Worm (Caenorhabditis elegans) whole organism, L2 larva: ENCODE results near the gene F08B12.11.
A peak's percentile ranks its signal among the peaks of the same experiment; 100 is the strongest.

Experiments used
- C34F6.9 ChIP-seq: fragments of 150-350 bp; optimal IDR thresholded peaks from 2 replicates; lab custom pipeline; 2014; ENCODE audit warnings: missing biosample characterization, missing genetic modification characterization
- F13H6.1 ChIP-seq: sonication (generic microtip); optimal IDR thresholded peaks from 2 replicates; lab custom pipeline; 2016; ENCODE audit warnings: missing genetic modification characterization, missing compliant biosample characterization
- R02D3.7 ChIP-seq: fragments of 150-350 bp; optimal IDR thresholded peaks from 2 replicates; lab custom pipeline; 2014; ENCODE audit warnings: missing biosample characterization, missing genetic modification characterization
- Y55F3AM.14 ChIP-seq: fragments of 200-800 bp; sonication (Bioruptor generic); optimal IDR thresholded peaks from 2 replicates; lab custom pipeline; 2018; ENCODE audit warnings: mild to moderate bottlenecking, missing genetic modification characterization, missing compliant biosample characterization
- ZK546.5 ChIP-seq: sonication (generic microtip); optimal IDR thresholded peaks from 2 replicates; lab custom pipeline; 2017; ENCODE audit warnings: missing biosample characterization, missing genetic modification characterization
- alr-1 ChIP-seq: fragments of 150-350 bp; optimal IDR thresholded peaks from 2 replicates; lab custom pipeline; 2014; ENCODE audit warnings: missing biosample characterization, missing genetic modification characterization
- ama-1 ChIP-seq: fragments of 150-350 bp; optimal IDR thresholded peaks from 2 replicates; lab custom pipeline; 2018; ENCODE audit warnings: inconsistent platforms
- blmp-1 ChIP-seq: sonication (generic microtip); optimal IDR thresholded peaks from 2 replicates; lab custom pipeline; 2017; ENCODE audit warnings: missing genetic modification characterization, mild to moderate bottlenecking, missing compliant biosample characterization, antibody characterized with exemption, moderate library complexity; ENCODE audit not compliant: insufficient read depth
- ceh-16 ChIP-seq: fragments of 150-350 bp; optimal IDR thresholded peaks from 2 replicates; lab custom pipeline; 2014; ENCODE audit warnings: missing biosample characterization, missing genetic modification characterization
- crh-2 ChIP-seq: sonication (generic microtip); optimal IDR thresholded peaks from 2 replicates; lab custom pipeline; 2017; ENCODE audit warnings: missing biosample characterization, missing genetic modification characterization
- dmd-4 ChIP-seq: sonication (generic microtip); optimal IDR thresholded peaks from 2 replicates; lab custom pipeline; 2017; ENCODE audit warnings: missing biosample characterization, missing genetic modification characterization
- egl-27 ChIP-seq: sonication (generic microtip); optimal IDR thresholded peaks from 3 replicates; lab custom pipeline; 2017; ENCODE audit warnings: missing biosample characterization, missing genetic modification reagents, missing genetic modification characterization
- elt-1 ChIP-seq: fragments of 150-350 bp; optimal IDR thresholded peaks from 2 replicates; lab custom pipeline; 2014; ENCODE audit warnings: missing biosample characterization, missing genetic modification characterization
- elt-3 ChIP-seq: sonication (generic microtip); optimal IDR thresholded peaks from 2 replicates; lab custom pipeline; 2017; ENCODE audit warnings: missing biosample characterization, missing genetic modification characterization
- fos-1 ChIP-seq: fragments of 150-350 bp; optimal IDR thresholded peaks from 2 replicates; lab custom pipeline; 2014; ENCODE audit warnings: missing biosample characterization, missing genetic modification characterization
- gmeb-1 ChIP-seq: fragments of 150-350 bp; optimal IDR thresholded peaks from 2 replicates; lab custom pipeline; 2014; ENCODE audit warnings: missing biosample characterization, missing genetic modification characterization
- lin-11 ChIP-seq: fragments of 150-350 bp; sonication (generic microtip); optimal IDR thresholded peaks from 2 replicates; lab custom pipeline; 2014; ENCODE audit warnings: missing biosample characterization, missing genetic modification characterization, inconsistent platforms, mixed read lengths
- lin-13 ChIP-seq: fragments of 150-350 bp; optimal IDR thresholded peaks from 2 replicates; lab custom pipeline; 2014; ENCODE audit warnings: missing biosample characterization, missing genetic modification reagents, missing genetic modification characterization
- lin-39 ChIP-seq: fragments of 150-350 bp; optimal IDR thresholded peaks from 2 replicates; lab custom pipeline; 2014; ENCODE audit warnings: missing biosample characterization, missing genetic modification reagents, missing genetic modification characterization
- lsy-2 ChIP-seq, 2 experiments: fragments of 150-350 bp in 1 of 2; sonication (generic microtip) in 1 of 2; optimal IDR thresholded peaks; 2 replicates each; lab custom pipeline; 2014 to 2017; ENCODE audit warnings: missing biosample characterization in 2 of 2, missing genetic modification characterization in 2 of 2
- mab-5 ChIP-seq: fragments of 150-350 bp; optimal IDR thresholded peaks from 2 replicates; lab custom pipeline; 2014; ENCODE audit warnings: missing biosample characterization, missing genetic modification characterization
- nhr-10 ChIP-seq: sonication (generic microtip); optimal IDR thresholded peaks from 2 replicates; lab custom pipeline; 2017; ENCODE audit warnings: missing biosample characterization, missing genetic modification characterization
- nhr-12 ChIP-seq: fragments of 150-350 bp; optimal IDR thresholded peaks from 2 replicates; lab custom pipeline; 2014; ENCODE audit warnings: missing biosample characterization, missing genetic modification characterization
- nhr-129 ChIP-seq: fragments of 150-350 bp; optimal IDR thresholded peaks from 2 replicates; lab custom pipeline; 2014; ENCODE audit warnings: missing biosample characterization, missing genetic modification characterization
- nhr-237 ChIP-seq: fragments of 150-350 bp; optimal IDR thresholded peaks from 2 replicates; lab custom pipeline; 2014; ENCODE audit warnings: missing biosample characterization, missing genetic modification characterization
- nhr-6 ChIP-seq: fragments of 150-350 bp; optimal IDR thresholded peaks from 2 replicates; lab custom pipeline; 2014; ENCODE audit warnings: missing biosample characterization, missing genetic modification characterization
- nhr-77 ChIP-seq: fragments of 150-350 bp; optimal IDR thresholded peaks from 2 replicates; lab custom pipeline; 2014; ENCODE audit warnings: missing biosample characterization, missing genetic modification characterization
- peb-1 ChIP-seq: fragments of 150-350 bp; optimal IDR thresholded peaks from 2 replicates; lab custom pipeline; 2014; ENCODE audit warnings: missing biosample characterization, missing genetic modification characterization
- sem-4 ChIP-seq: fragments of 150-350 bp; optimal IDR thresholded peaks from 2 replicates; lab custom pipeline; 2014; ENCODE audit warnings: missing biosample characterization, missing genetic modification reagents, missing genetic modification characterization
- sma-3 ChIP-seq: sonication (generic microtip); optimal IDR thresholded peaks from 2 replicates; lab custom pipeline; 2016; ENCODE audit warnings: missing genetic modification reagents, missing genetic modification characterization, missing compliant biosample characterization
- sma-9 ChIP-seq, 2 experiments: fragments of 150-350 bp in 1 of 2; sonication (generic microtip) in 1 of 2; optimal IDR thresholded peaks; 2 replicates each; lab custom pipeline; 2014 to 2016; ENCODE audit warnings: missing genetic modification characterization in 2 of 2, mild to moderate bottlenecking in 1 of 2, missing biosample characterization in 1 of 2, missing compliant biosample characterization in 1 of 2, missing genetic modification reagents in 1 of 2, moderate library complexity in 1 of 2
- snpc-4 ChIP-seq: fragments of 150-350 bp; optimal IDR thresholded peaks from 2 replicates; lab custom pipeline; 2014; ENCODE audit warnings: missing biosample characterization, missing genetic modification characterization
- ztf-1 ChIP-seq: fragments of 200-800 bp; sonication (Bioruptor generic); conservative IDR thresholded peaks from 2 replicates; pipeline ENCODE4 v1.3.6; 2022; ENCODE audit warnings: missing genetic modification characterization, missing compliant biosample characterization
- ztf-4 ChIP-seq: fragments of 150-350 bp; optimal IDR thresholded peaks from 2 replicates; lab custom pipeline; 2014; ENCODE audit warnings: missing biosample characterization, missing genetic modification characterization

Gene F08B12.11

DNA sequence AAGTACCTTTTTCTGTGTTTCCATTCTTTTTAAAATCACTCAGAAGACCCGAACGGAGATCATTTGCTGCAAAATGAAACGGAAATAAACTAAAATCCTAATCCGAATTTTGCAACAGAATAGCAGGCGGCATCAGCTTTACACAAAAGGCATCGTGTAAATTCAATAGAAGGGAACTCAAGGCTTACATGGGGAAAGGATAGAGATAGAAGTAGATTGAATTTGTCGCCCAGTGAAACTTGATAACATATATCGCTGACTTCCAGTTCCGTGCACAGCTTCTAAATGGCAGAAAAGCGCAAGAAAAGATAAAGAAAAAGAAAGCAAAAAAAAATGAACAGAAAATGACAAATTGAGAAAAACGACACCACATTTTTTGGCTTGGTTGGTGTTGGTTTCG is 21.1 kb downstream of the F08B12.11 start, which contains the start of gene slo-2:
slo-2 (minus strand) TSS at position 24 of the 400 bp plus-strand sequence.
- TF ChIP-seq sma-9 (GFP tag; optimal IDR thresholded peaks at IDR 0.05; lab: Kevin White, UChicago), result peak; percentile 25
- TF ChIP-seq sma-9 (tag; optimal IDR thresholded peaks at IDR 0.05; lab: Kevin White, UChicago), result no peak
- TF ChIP-seq elt-1 (tag; lab: Kevin White, UChicago), result no peak
- no peak for TF ChIP-seq crh-2

- TF ChIP-seq fos-1 (peak; percentile 9), sma-3 (peak; percentile 7), lin-39 (tag; lab: Kevin White, UChicago) (no peak), ZK546.5 (no peak)
Observed at ce11 chrX:11406784-11407183, 21.9 kb downstream of the F08B12.11 start.

DNA sequence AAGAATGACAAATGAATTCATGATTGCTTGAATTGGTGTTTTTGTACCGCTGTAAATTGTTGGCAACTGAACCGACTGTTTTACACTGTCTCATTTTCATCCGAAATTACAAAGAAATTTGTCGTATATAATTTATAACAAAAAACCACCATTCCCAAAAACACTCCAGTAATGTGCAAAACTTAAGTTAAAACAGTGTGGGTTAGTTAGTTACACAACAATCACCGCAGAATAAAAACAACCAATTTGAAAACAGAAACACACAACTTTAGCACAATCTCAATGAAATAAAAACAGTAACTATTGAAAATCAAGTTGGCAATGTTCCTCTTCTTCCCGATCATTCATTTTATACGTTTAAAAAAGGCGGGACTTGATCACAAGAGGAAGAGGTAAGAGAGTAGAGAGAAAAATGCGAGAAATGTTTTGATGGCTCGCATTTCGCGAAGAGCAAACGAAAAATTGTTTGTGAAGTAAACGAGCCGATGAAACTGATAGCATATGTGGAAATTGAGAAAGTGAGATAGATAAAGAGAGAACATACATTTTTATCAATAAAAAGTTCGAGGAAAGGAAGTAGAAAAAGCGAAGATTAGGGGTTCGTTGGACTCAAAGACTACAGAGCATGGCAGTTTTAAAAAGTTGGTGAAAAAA is 23.0 kb downstream of the F08B12.11 start, which contains the start of gene F08B12.4:
F08B12.4 (minus strand) TSS at position 51 of the 654 bp plus-strand sequence.
- TF ChIP-seq crh-2, result peak; percentile 16
- no peak for TF ChIP-seq Y55F3AM.14 (GFP tag; lab: Kevin White, UChicago)
- TF ChIP-seq ceh-16 (tag; lab: Kevin White, UChicago), result no peak
- peak; percentile 6 for TF ChIP-seq gmeb-1 (tag; lab: Kevin White, UChicago)
- peak; percentile 59 for TF ChIP-seq F13H6.1 (tag; lab: Kevin White, UChicago)
- no peak for TF ChIP-seq ztf-4 (tag; lab: Kevin White, UChicago)
- TF ChIP-seq lsy-2 (tag; optimal IDR thresholded peaks at IDR 0.05; lab: Kevin White, UChicago), result peak in 1 of 2 experiments; percentile 5
- no peak for TF ChIP-seq dmd-4 (tag; lab: Kevin White, UChicago)
- TF ChIP-seq alr-1 (tag; lab: Kevin White, UChicago), result no peak
- peak; percentile 36 for TF ChIP-seq sma-9 (GFP tag; optimal IDR thresholded peaks at IDR 0.05; lab: Kevin White, UChicago)
- TF ChIP-seq sma-9 (tag; optimal IDR thresholded peaks at IDR 0.05; lab: Kevin White, UChicago), result no peak
- TF ChIP-seq nhr-77, result no peak
- peak; percentile 78 for TF ChIP-seq ama-1
- TF ChIP-seq lin-13 (GFP tag; lab: Kevin White, UChicago), result no peak
- peak; percentile 31 for TF ChIP-seq nhr-129 (tag; lab: Kevin White, UChicago)
- no peak for TF ChIP-seq peb-1 (tag; lab: Kevin White, UChicago)
- no peak for TF ChIP-seq mab-5 (tag; lab: Kevin White, UChicago)
- TF ChIP-seq sem-4 (tag; lab: Kevin White, UChicago), result no peak
- TF ChIP-seq nhr-10 (tag; lab: Kevin White, UChicago), result no peak
- TF ChIP-seq C34F6.9 (tag; lab: Kevin White, UChicago), result peak; percentile 24
- peak; percentile 88 for TF ChIP-seq fos-1
- TF ChIP-seq snpc-4 (tag; lab: Kevin White, UChicago), result no peak

- TF ChIP-seq F13H6.1 (tag; lab: Kevin White, UChicago) (peak; percentile 66), sma-9 (GFP tag; optimal IDR thresholded peaks at IDR 0.05; lab: Kevin White, UChicago) (peak; percentile 61), sma-9 (tag; optimal IDR thresholded peaks at IDR 0.05; lab: Kevin White, UChicago) (no peak), lsy-2 (tag; optimal IDR thresholded peaks at IDR 0.05; lab: Kevin White, UChicago) (peak in 1 of 2 experiments; percentile 39), ztf-1 (GFP tag; lab: Robert Waterston, UW) (no peak), crh-2 (peak; percentile 41), egl-27 (tag; lab: Kevin White, UChicago) (no peak), nhr-237 (tag; lab: Kevin White, UChicago) (no peak), sma-3 (peak; percentile 70), nhr-12 (no peak), lin-39 (tag; lab: Kevin White, UChicago) (no peak), dmd-4 (tag; lab: Kevin White, UChicago) (no peak), lin-11 (no peak), gmeb-1 (tag; lab: Kevin White, UChicago) (no peak), nhr-129 (tag; lab: Kevin White, UChicago) (peak; percentile 42), C34F6.9 (tag; lab: Kevin White, UChicago) (peak; percentile 63), R02D3.7 (tag; lab: Kevin White, UChicago) (no peak), fos-1 (peak; percentile 66), nhr-6 (tag; lab: Kevin White, UChicago) (no peak)
- TF ChIP-seq, all 48 proteins: peak for 8
Observed at ce11 chrX:11409457-11409856, 24.6 kb downstream of the F08B12.11 start.

- TF ChIP-seq ztf-4 (tag; lab: Kevin White, UChicago), result no peak
- no peak for TF ChIP-seq alr-1 (tag; lab: Kevin White, UChicago)
- TF ChIP-seq elt-3 (tag; lab: Kevin White, UChicago), result no peak
- TF ChIP-seq nhr-10 (tag; lab: Kevin White, UChicago), result no peak
- TF ChIP-seq dmd-4 (tag; lab: Kevin White, UChicago), result no peak
- TF ChIP-seq nhr-12, result no peak
- TF ChIP-seq fos-1, result no peak
- no peak for TF ChIP-seq sma-3
- TF ChIP-seq ztf-1 (GFP tag; lab: Robert Waterston, UW), result no peak
- TF ChIP-seq ZK546.5, result no peak
- no peak for TF ChIP-seq blmp-1 (tag; lab: Kevin White, UChicago)
- no peak for TF ChIP-seq F13H6.1 (tag; lab: Kevin White, UChicago)
- TF ChIP-seq, all 48 proteins: peak for 0
Observed at ce11 chrX:11411675-11412074, 26.8 kb downstream of the F08B12.11 start.
